Worm (Caenorhabditis elegans): ENCODE data around the gene F13E6.2.

Gene F13E6.2

ce11 chrX:10688311-10688710, 14.2 kb upstream of the F13E6.2 start:
- TF ChIP-seq mab-5 (tag; optimal IDR thresholded peaks at IDR 0.05): no peak
- TF ChIP-seq ceh-43 (GFP tag; optimal IDR thresholded peaks at IDR 0.05): no peak
- no peak for TF ChIP-seq drap-1 (GFP tag; optimal IDR thresholded peaks at IDR 0.05)
- TF ChIP-seq unc-62 (GFP tag; optimal IDR thresholded peaks at IDR 0.05): no peak
- TF ChIP-seq bed-3 (GFP tag; optimal IDR thresholded peaks at IDR 0.05): no peak
- TF ChIP-seq unc-120 (tag; optimal IDR thresholded peaks at IDR 0.05; ENCODE audit: poor library complexity, severe bottlenecking): no peak
- TF ChIP-seq lin-13 (tag; optimal IDR thresholded peaks at IDR 0.05): no peak
- no peak for TF ChIP-seq pha-4 (tag; optimal IDR thresholded peaks at IDR 0.05)

- TF ChIP-seq unc-62 (GFP tag; optimal IDR thresholded peaks at IDR 0.05): no peak
- TF ChIP-seq ceh-39 (tag; optimal IDR thresholded peaks at IDR 0.05): no peak
- TF ChIP-seq hlh-1 (tag; optimal IDR thresholded peaks at IDR 0.05): no peak
These were observed 13.2 kb upstream of the F13E6.2 start for ce11 chrX:10687317-10687716.

- no peak for TF ChIP-seq mab-5 (tag; optimal IDR thresholded peaks at IDR 0.05)
- peak; percentile 11 for TF ChIP-seq unc-62 (GFP tag; optimal IDR thresholded peaks at IDR 0.05)
These were observed 12.4 kb upstream of the F13E6.2 start for ce11 chrX:10686487-10686886.

ce11 chrX:10684533-10684932, 10.4 kb upstream of the F13E6.2 start:
- TF ChIP-seq unc-62 (GFP tag; optimal IDR thresholded peaks at IDR 0.05) (peak; percentile 78), unc-120 (tag; optimal IDR thresholded peaks at IDR 0.05; ENCODE audit: poor library complexity, severe bottlenecking) (peak; percentile 61), hlh-1 (tag; optimal IDR thresholded peaks at IDR 0.05) (peak; percentile 30), cnd-1 (tag; optimal IDR thresholded peaks at IDR 0.05) (no peak), ces-1 (GFP tag; optimal IDR thresholded peaks at IDR 0.05) (no peak)

ce11 chrX:10681698-10682097, 7.6 kb upstream of the F13E6.2 start, which contains the start of gene phf-31:
Gene phf-31, plus strand, starts transcription at chrX:10681998.
- TF ChIP-seq M03D4.4 (tag; optimal IDR thresholded peaks at IDR 0.05) (no peak), lin-13 (tag; optimal IDR thresholded peaks at IDR 0.05) (no peak), nhr-12 (tag; optimal IDR thresholded peaks at IDR 0.05) (no peak), lsy-2 (tag; optimal IDR thresholded peaks at IDR 0.05) (no peak), unc-62 (GFP tag; optimal IDR thresholded peaks at IDR 0.05) (no peak), ceh-83 (GFP tag; optimal IDR thresholded peaks at IDR 0.05) (no peak), nhr-76 (tag; optimal IDR thresholded peaks at IDR 0.05) (no peak), pha-4 (tag; optimal IDR thresholded peaks at IDR 0.05) (no peak), lin-32 (GFP tag; optimal IDR thresholded peaks at IDR 0.05) (no peak), snpc-4 (tag; optimal IDR thresholded peaks at IDR 0.05) (no peak), nhr-28 (tag; optimal IDR thresholded peaks at IDR 0.05) (no peak), mab-5 (tag; optimal IDR thresholded peaks at IDR 0.05) (no peak)

- no peak for TF ChIP-seq mls-2 (tag; optimal IDR thresholded peaks at IDR 0.05)
- TF ChIP-seq nhr-2 (tag; optimal IDR thresholded peaks at IDR 0.05): peak; percentile 14
- no peak for TF ChIP-seq zip-8 (tag; optimal IDR thresholded peaks at IDR 0.05)
- TF ChIP-seq mep-1 (tag; optimal IDR thresholded peaks at IDR 0.05): no peak
- TF ChIP-seq lin-13 (tag; optimal IDR thresholded peaks at IDR 0.05): peak; percentile 1
- peak; percentile 46 for TF ChIP-seq pha-4 (tag; optimal IDR thresholded peaks at IDR 0.05)
These were observed 5.1 kb upstream of the F13E6.2 start for ce11 chrX:10679193-10679592.

ce11 chrX:10678081-10678736, 4.1 kb upstream of the F13E6.2 start:
- TF ChIP-seq mep-1 (tag; optimal IDR thresholded peaks at IDR 0.05): no peak
- peak; percentile 7 for TF ChIP-seq cnd-1 (tag; optimal IDR thresholded peaks at IDR 0.05)
- peak; percentile 28 for TF ChIP-seq nhr-237 (tag; optimal IDR thresholded peaks at IDR 0.05)

- peak; percentile 34 for TF ChIP-seq sptf-1 (tag; optimal IDR thresholded peaks at IDR 0.05)
- TF ChIP-seq blmp-1 (tag; optimal IDR thresholded peaks at IDR 0.05): no peak
- peak; percentile 9 for TF ChIP-seq unc-120 (tag; optimal IDR thresholded peaks at IDR 0.05; ENCODE audit: poor library complexity, severe bottlenecking)
- no peak for TF ChIP-seq tbx-8 (GFP tag; optimal IDR thresholded peaks at IDR 0.05)
- TF ChIP-seq nhr-2 (tag; optimal IDR thresholded peaks at IDR 0.05): no peak
- peak; percentile 32 for TF ChIP-seq elt-1 (tag; optimal IDR thresholded peaks at IDR 0.05; ENCODE audit: borderline replicate concordance, insufficient read depth)
- no peak for TF ChIP-seq hlh-1 (tag; optimal IDR thresholded peaks at IDR 0.05)
- TF ChIP-seq mep-1 (tag; optimal IDR thresholded peaks at IDR 0.05): no peak
- no peak for TF ChIP-seq pha-4 (tag; optimal IDR thresholded peaks at IDR 0.05)
- peak; percentile 79 for TF ChIP-seq ces-1 (GFP tag; optimal IDR thresholded peaks at IDR 0.05)
- peak; percentile 31 for TF ChIP-seq ceh-39 (tag; optimal IDR thresholded peaks at IDR 0.05)
- TF ChIP-seq mls-2 (tag; optimal IDR thresholded peaks at IDR 0.05): no peak
- no peak for TF ChIP-seq flh-1 (GFP tag; optimal IDR thresholded peaks at IDR 0.05)
- TF ChIP-seq ham-2 (GFP tag; optimal IDR thresholded peaks at IDR 0.05): peak; percentile 36
These were observed 3.5 kb upstream of the F13E6.2 start for ce11 chrX:10677552-10677951.
